Fruit fly (Drosophila melanogaster): Measurements from ENCODE around the gene Ocho.
A peak's percentile ranks its signal among the peaks of the same experiment; 100 is the strongest.

The Ocho gene

dm6 chr3L:15011638-15012335 is 37.1 kb downstream of the Ocho start:
- TF ChIP-seq rgr (GFP tag; optimal IDR thresholded peaks at IDR 0.05) (peak; percentile 43), Sp1 (GFP tag; optimal IDR thresholded peaks at IDR 0.05) (peak; percentile 29), dsf (GFP tag; optimal IDR thresholded peaks at IDR 0.05; ENCODE audit: borderline replicate concordance) (no peak), dmrt93B (GFP tag; optimal IDR thresholded peaks at IDR 0.05) (no peak), psq (GFP tag; optimal IDR thresholded peaks at IDR 0.05) (peak; percentile 24), br (GFP tag; optimal IDR thresholded peaks at IDR 0.05) (peak; percentile 21), fru (GFP tag; optimal IDR thresholded peaks at IDR 0.05) (peak; percentile 24), pan (optimal IDR thresholded peaks at IDR 0.05) (no peak), foxo (GFP tag; optimal IDR thresholded peaks at IDR 0.05) (peak in 1 of 2 experiments; percentile 50), h (GFP tag; optimal IDR thresholded peaks at IDR 0.05) (peak; percentile 9), Hnf4 (GFP tag; optimal IDR thresholded peaks at IDR 0.05) (peak; percentile 5), HLH106 (tag; optimal IDR thresholded peaks at IDR 0.05) (peak; percentile 29), sv (GFP tag; optimal IDR thresholded peaks at IDR 0.05) (peak; percentile 0)

dm6 chr3L:15013296-15013695 is 38.6 kb downstream of the Ocho start:
- TF ChIP-seq usp (GFP tag; optimal IDR thresholded peaks at IDR 0.05) (no peak), HLH106 (tag; optimal IDR thresholded peaks at IDR 0.05) (peak; percentile 30), foxo (GFP tag; optimal IDR thresholded peaks at IDR 0.05) (peak in 1 of 2 experiments; percentile 23)

- peak; percentile 5 for TF ChIP-seq Rel (GFP tag; optimal IDR thresholded peaks at IDR 0.05)
- no peak for TF ChIP-seq Rel (tag; optimal IDR thresholded peaks at IDR 0.05)
- peak; percentile 55 for TF ChIP-seq HLH106 (tag; optimal IDR thresholded peaks at IDR 0.05)
- TF ChIP-seq sage (GFP tag; optimal IDR thresholded peaks at IDR 0.05), result peak; percentile 71
- TF ChIP-seq Jra (GFP tag; optimal IDR thresholded peaks at IDR 0.05), result peak; percentile 12
- TF ChIP-seq CG32264 (GFP tag; optimal IDR thresholded peaks at IDR 0.05), result peak; percentile 12
- TF ChIP-seq Abd-B (GFP tag; optimal IDR thresholded peaks at IDR 0.05), result no peak
- TF ChIP-seq rgr (GFP tag; optimal IDR thresholded peaks at IDR 0.05), result peak; percentile 83
- TF ChIP-seq Myc (optimal IDR thresholded peaks at IDR 0.05), result peak; percentile 78
- no peak for TF ChIP-seq lola (GFP tag; optimal IDR thresholded peaks at IDR 0.05)
- TF ChIP-seq dsf (GFP tag; optimal IDR thresholded peaks at IDR 0.05; ENCODE audit: borderline replicate concordance), result peak; percentile 21
- peak; percentile 26 for TF ChIP-seq CG9705 (GFP tag; optimal IDR thresholded peaks at IDR 0.05)
- no peak for TF ChIP-seq Dif (GFP tag; optimal IDR thresholded peaks at IDR 0.05; ENCODE audit: partially characterized antibody)
- TF ChIP-seq psq (GFP tag; optimal IDR thresholded peaks at IDR 0.05), result peak; percentile 43
- TF ChIP-seq pan (optimal IDR thresholded peaks at IDR 0.05), result no peak
- TF ChIP-seq brk (GFP tag; optimal IDR thresholded peaks at IDR 0.05), result peak; percentile 87
- peak; percentile 1 for TF ChIP-seq CrebA (GFP tag; optimal IDR thresholded peaks at IDR 0.05; ENCODE audit: borderline replicate concordance)
- TF ChIP-seq br (GFP tag; optimal IDR thresholded peaks at IDR 0.05), result peak; percentile 44
- peak; percentile 20 for TF ChIP-seq Dfd (GFP tag; optimal IDR thresholded peaks at IDR 0.05)
- peak; percentile 75 for TF ChIP-seq OdsH (GFP tag; optimal IDR thresholded peaks at IDR 0.05)
- peak in 1 of 2 experiments; percentile 74 for TF ChIP-seq foxo (GFP tag; optimal IDR thresholded peaks at IDR 0.05)
- TF ChIP-seq tai (GFP tag; optimal IDR thresholded peaks at IDR 0.05), result no peak
- no peak for TF ChIP-seq dl (GFP tag; optimal IDR thresholded peaks at IDR 0.05; ENCODE audit: insufficient read depth in 1 of 2, partially characterized antibody in 2 of 2)
- peak; percentile 67 for TF ChIP-seq Sp1 (GFP tag; optimal IDR thresholded peaks at IDR 0.05)
- TF ChIP-seq sv (GFP tag; optimal IDR thresholded peaks at IDR 0.05), result peak; percentile 73
- TF ChIP-seq ey (GFP tag; optimal IDR thresholded peaks at IDR 0.05), result peak; percentile 51
- no peak for TF ChIP-seq Mio (GFP tag; optimal IDR thresholded peaks at IDR 0.05)
- peak; percentile 80 for TF ChIP-seq h (GFP tag; optimal IDR thresholded peaks at IDR 0.05)
- TF ChIP-seq Hnf4 (GFP tag; optimal IDR thresholded peaks at IDR 0.05), result peak; percentile 42
- peak; percentile 55 for TF ChIP-seq Hr83 (GFP tag; optimal IDR thresholded peaks at IDR 0.05; ENCODE audit: poor library complexity, severe bottlenecking)
- TF ChIP-seq fru (GFP tag; optimal IDR thresholded peaks at IDR 0.05), result peak; percentile 65
These were observed 39.5 kb downstream of the Ocho start, which contains the start of gene Reck for dm6 chr3L:15013957-15014692. Reck (minus strand) TSS chr3L:15014062.
